Fruit fly (Drosophila melanogaster) whole organism, adult: ENCODE measurements around the gene Tao.

Source experiments
- CG12768 ChIP-seq: fragments of 200-800 bp; sonication (Bioruptor generic); optimal IDR thresholded peaks from 2 replicates; lab custom pipeline; 2017; ENCODE audit warnings: missing biosample characterization, missing genetic modification characterization, mild to moderate bottlenecking, moderate library complexity, missing genetic modification reagents
- CG7045 ChIP-seq: fragments of 200-800 bp; sonication (Bioruptor generic); optimal IDR thresholded peaks from 2 replicates; lab custom pipeline; 2017; ENCODE audit warnings: missing biosample characterization, mild to moderate bottlenecking, missing genetic modification characterization
- Mnt ChIP-seq: fragments of 200-800 bp; sonication (Bioruptor generic); optimal IDR thresholded peaks from 2 replicates; lab custom pipeline; 2016; ENCODE audit warnings: missing biosample characterization, mild to moderate bottlenecking, missing genetic modification characterization
- kay ChIP-seq: fragments of 200-800 bp; sonication (Bioruptor generic); peaks from one replicate; lab custom pipeline; 2016; ENCODE audit warnings: missing biosample characterization, missing genetic modification characterization, borderline replicate concordance
- ovo ChIP-seq: fragments of 200-800 bp; sonication (Bioruptor generic); optimal IDR thresholded peaks from 2 replicates; lab custom pipeline; 2016; ENCODE audit warnings: missing biosample characterization, missing genetic modification characterization
- pad ChIP-seq: fragments of 200-800 bp; sonication (Bioruptor generic); optimal IDR thresholded peaks from 3 replicates; lab custom pipeline; 2017; ENCODE audit warnings: missing biosample characterization, missing genetic modification characterization, mild to moderate bottlenecking, moderate library complexity, missing genetic modification reagents

DNA sequence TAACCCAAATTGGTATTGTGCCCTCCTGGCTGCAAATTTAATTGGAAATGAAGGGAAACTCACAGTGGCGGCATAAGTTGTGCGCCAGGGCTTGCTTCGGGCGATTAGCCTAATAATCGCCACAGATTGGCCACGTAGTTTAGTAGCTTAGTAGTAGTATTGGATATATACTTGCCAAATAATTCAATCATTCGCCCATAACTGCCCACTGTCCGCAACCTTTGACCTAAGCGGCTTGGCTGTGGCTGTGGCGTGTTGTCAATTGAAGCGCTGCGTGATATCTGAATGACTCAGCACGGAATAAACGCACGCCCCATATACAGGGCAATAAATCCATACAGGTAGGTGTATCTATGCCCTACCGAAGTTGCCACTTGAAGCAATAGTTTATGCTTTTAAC is 27.4 kb upstream of the Tao start:
- TF ChIP-seq ovo (GFP tag; lab: Kevin White, UChicago): no peak
- TF ChIP-seq pad: no peak
- TF ChIP-seq Mnt: no peak
- no peak for TF ChIP-seq kay (GFP tag; lab: Kevin White, UChicago)
- TF ChIP-seq CG12768: no peak
- TF ChIP-seq CG7045 (GFP tag; lab: Kevin White, UChicago): no peak
